Worm (Caenorhabditis elegans) whole organism, late embryonic: ENCODE data around the gene K01A2.5.

ENCODE experiments used
- C08G9.2 ChIP-seq: sonication (generic microtip); optimal IDR thresholded peaks from 2 replicates; lab custom pipeline; 2016; ENCODE audit warnings: mild to moderate bottlenecking, missing genetic modification characterization, moderate library complexity, missing compliant biosample characterization
- K09A11.1 ChIP-seq: sonication (generic microtip); optimal IDR thresholded peaks from 2 replicates; lab custom pipeline; 2017; ENCODE audit warnings: antibody characterized with exemption, mild to moderate bottlenecking, missing genetic modification characterization, missing compliant biosample characterization; ENCODE audit not compliant: insufficient read depth
- Y22D7AL.16 ChIP-seq: sonication (generic microtip); optimal IDR thresholded peaks from 2 replicates; lab custom pipeline; 2016; ENCODE audit warnings: missing genetic modification characterization, missing compliant biosample characterization
- ahr-1 ChIP-seq: sonication (generic microtip); optimal IDR thresholded peaks from 2 replicates; lab custom pipeline; 2016; ENCODE audit warnings: missing genetic modification characterization, missing compliant biosample characterization
- ceh-18 ChIP-seq: sonication (generic microtip); optimal IDR thresholded peaks from 2 replicates; lab custom pipeline; 2016; ENCODE audit warnings: missing genetic modification characterization, missing compliant biosample characterization
- ceh-19 ChIP-seq: fragments of 200-800 bp; sonication (Bioruptor generic); optimal IDR thresholded peaks from 2 replicates; lab custom pipeline; 2018; ENCODE audit warnings: mild to moderate bottlenecking, missing genetic modification characterization, missing compliant biosample characterization
- ceh-2 ChIP-seq: sonication (generic microtip); optimal IDR thresholded peaks from 2 replicates; lab custom pipeline; 2016; ENCODE audit warnings: missing genotype, missing genetic modification characterization, missing compliant biosample characterization
- ceh-34 ChIP-seq: sonication (generic microtip); optimal IDR thresholded peaks from 2 replicates; lab custom pipeline; 2016; ENCODE audit warnings: mild to moderate bottlenecking, missing genetic modification characterization, missing compliant biosample characterization
- ceh-48 ChIP-seq: sonication (generic microtip); optimal IDR thresholded peaks from 2 replicates; lab custom pipeline; 2016; ENCODE audit warnings: missing genetic modification characterization, inconsistent platforms, missing compliant biosample characterization
- ceh-6 ChIP-seq: fragments of 200-800 bp; sonication (Bioruptor generic); optimal IDR thresholded peaks from 2 replicates; lab custom pipeline; 2018; ENCODE audit warnings: mild to moderate bottlenecking, missing genetic modification characterization, missing compliant biosample characterization
- dve-1 ChIP-seq: sonication (generic microtip); optimal IDR thresholded peaks from 2 replicates; lab custom pipeline; 2017; ENCODE audit warnings: antibody characterized with exemption, mild to moderate bottlenecking, missing genetic modification characterization, missing compliant biosample characterization
- elt-4 ChIP-seq: sonication (generic microtip); optimal IDR thresholded peaks from 2 replicates; lab custom pipeline; 2016; ENCODE audit warnings: missing genetic modification characterization, missing compliant biosample characterization
- eyg-1 ChIP-seq: sonication (generic microtip); optimal IDR thresholded peaks from 2 replicates; lab custom pipeline; 2016; ENCODE audit warnings: missing genotype, missing genetic modification characterization, missing compliant biosample characterization
- fax-1 ChIP-seq: sonication (generic microtip); optimal IDR thresholded peaks from 2 replicates; lab custom pipeline; 2016; ENCODE audit warnings: missing genotype, missing genetic modification characterization, missing compliant biosample characterization
- gmeb-2 ChIP-seq: sonication (generic microtip); optimal IDR thresholded peaks from 2 replicates; lab custom pipeline; 2016; ENCODE audit warnings: missing genetic modification characterization, inconsistent platforms, missing compliant biosample characterization
- hlh-15 ChIP-seq: sonication (generic microtip); optimal IDR thresholded peaks from 2 replicates; lab custom pipeline; 2016; ENCODE audit warnings: missing genetic modification characterization, missing compliant biosample characterization
- hlh-30 ChIP-seq: sonication (generic microtip); optimal IDR thresholded peaks from 2 replicates; lab custom pipeline; 2017; ENCODE audit warnings: antibody characterized with exemption, missing genetic modification characterization, missing compliant biosample characterization; ENCODE audit not compliant: insufficient read depth
- hlh-6 ChIP-seq: sonication (generic microtip); optimal IDR thresholded peaks from 2 replicates; lab custom pipeline; 2016; ENCODE audit warnings: missing genotype, missing genetic modification characterization, missing compliant biosample characterization
- lim-6 ChIP-seq: sonication (generic microtip); optimal IDR thresholded peaks from 2 replicates; lab custom pipeline; 2016; ENCODE audit warnings: missing genetic modification characterization, missing compliant biosample characterization
- madf-2 ChIP-seq: sonication (generic microtip); optimal IDR thresholded peaks from 2 replicates; lab custom pipeline; 2017; ENCODE audit warnings: missing genetic modification characterization, missing compliant biosample characterization
- mec-3 ChIP-seq: sonication (generic microtip); optimal IDR thresholded peaks from 2 replicates; lab custom pipeline; 2016; ENCODE audit warnings: borderline replicate concordance, missing genetic modification characterization, missing compliant biosample characterization
- nfya-1 ChIP-seq: sonication (generic microtip); optimal IDR thresholded peaks from 2 replicates; lab custom pipeline; 2017; ENCODE audit warnings: missing genetic modification characterization, mild to moderate bottlenecking, missing compliant biosample characterization, antibody characterized with exemption, moderate library complexity
- nhr-11 ChIP-seq: fragments of 150-350 bp; optimal IDR thresholded peaks from 2 replicates; lab custom pipeline; 2014; ENCODE audit warnings: missing biosample characterization, missing genetic modification characterization
- nhr-232 ChIP-seq: sonication (generic microtip); optimal IDR thresholded peaks from 2 replicates; lab custom pipeline; 2016; ENCODE audit warnings: missing genetic modification characterization, missing compliant biosample characterization
- odd-2 ChIP-seq: sonication (generic microtip); optimal IDR thresholded peaks from 2 replicates; lab custom pipeline; 2017; ENCODE audit warnings: antibody characterized with exemption, mild to moderate bottlenecking, missing genetic modification characterization, missing compliant biosample characterization
- pag-3 ChIP-seq: sonication (generic microtip); optimal IDR thresholded peaks from 2 replicates; lab custom pipeline; 2016; ENCODE audit warnings: missing compliant biosample characterization, missing genetic modification characterization, borderline replicate concordance
- pat-9 ChIP-seq: fragments of 200-800 bp; sonication (Bioruptor generic); optimal IDR thresholded peaks from 2 replicates; lab custom pipeline; 2018; ENCODE audit warnings: mild to moderate bottlenecking, missing genetic modification characterization, moderate library complexity, missing compliant biosample characterization
- pax-1 ChIP-seq: fragments of 150-350 bp; optimal IDR thresholded peaks from 2 replicates; lab custom pipeline; 2014; ENCODE audit warnings: missing biosample characterization, missing genetic modification characterization
- pha-2 ChIP-seq: sonication (generic microtip); optimal IDR thresholded peaks from 2 replicates; lab custom pipeline; 2017; ENCODE audit warnings: mild to moderate bottlenecking, missing genetic modification characterization, missing compliant biosample characterization
- pqm-1 ChIP-seq: sonication (generic microtip); optimal IDR thresholded peaks from 2 replicates; lab custom pipeline; 2016; ENCODE audit warnings: missing genetic modification characterization, missing compliant biosample characterization
- pros-1 ChIP-seq: fragments of 150-350 bp; optimal IDR thresholded peaks from 2 replicates; lab custom pipeline; 2014; ENCODE audit warnings: missing biosample characterization, missing genetic modification reagents, missing genetic modification characterization
- sdc-2 ChIP-seq: sonication (generic microtip); optimal IDR thresholded peaks from 2 replicates; lab custom pipeline; 2016; ENCODE audit warnings: missing genotype, missing genetic modification characterization, missing compliant biosample characterization
- sox-2 ChIP-seq: fragments of 200-800 bp; sonication (Bioruptor generic); IDR thresholded peaks from 2 replicates; pipeline ENCODE4 v1.3.6; 2022; ENCODE audit warnings: missing genetic modification reagents, missing genetic modification characterization, missing compliant biosample characterization
- tbx-7 ChIP-seq: sonication (generic microtip); optimal IDR thresholded peaks from 2 replicates; lab custom pipeline; 2016; ENCODE audit warnings: missing genotype, missing genetic modification characterization, missing compliant biosample characterization
- ttx-3 ChIP-seq: sonication (generic microtip); optimal IDR thresholded peaks from 2 replicates; lab custom pipeline; 2016; ENCODE audit warnings: missing genetic modification reagents, missing genetic modification characterization, missing compliant biosample characterization
- unc-42 ChIP-seq: sonication (generic microtip); optimal IDR thresholded peaks from 2 replicates; lab custom pipeline; 2016; ENCODE audit warnings: missing genotype, missing genetic modification characterization, missing compliant biosample characterization
- unc-55 ChIP-seq: sonication (generic microtip); optimal IDR thresholded peaks from 2 replicates; lab custom pipeline; 2017; ENCODE audit warnings: missing biosample characterization, missing genetic modification reagents, missing genetic modification characterization
- unc-86 ChIP-seq: sonication (generic microtip); optimal IDR thresholded peaks from 2 replicates; lab custom pipeline; 2016; ENCODE audit warnings: missing genetic modification characterization, missing compliant biosample characterization
- zip-5 ChIP-seq: sonication (generic microtip); optimal IDR thresholded peaks from 2 replicates; lab custom pipeline; 2016; ENCODE audit warnings: missing genetic modification characterization, missing compliant biosample characterization
- ztf-16 ChIP-seq: sonication (generic microtip); optimal IDR thresholded peaks from 2 replicates; lab custom pipeline; 2017; ENCODE audit warnings: missing genetic modification characterization, missing compliant biosample characterization

Gene K01A2.5

ce11 chrII:273872-274271 is 27.2 kb upstream of the K01A2.5 start, which contains the start of gene B0432.7:
Gene B0432.7, minus strand, starts transcription at chrII:273972.
- TF ChIP-seq dve-1 (tag; lab: Kevin White, UChicago) (no peak), ceh-18 (tag; lab: Kevin White, UChicago) (no peak), zip-5 (tag; lab: Kevin White, UChicago) (no peak), ahr-1 (tag; lab: Kevin White, UChicago) (no peak), ztf-16 (tag; lab: Kevin White, UChicago) (no peak), K09A11.1 (tag; lab: Kevin White, UChicago) (no peak)

DNA sequence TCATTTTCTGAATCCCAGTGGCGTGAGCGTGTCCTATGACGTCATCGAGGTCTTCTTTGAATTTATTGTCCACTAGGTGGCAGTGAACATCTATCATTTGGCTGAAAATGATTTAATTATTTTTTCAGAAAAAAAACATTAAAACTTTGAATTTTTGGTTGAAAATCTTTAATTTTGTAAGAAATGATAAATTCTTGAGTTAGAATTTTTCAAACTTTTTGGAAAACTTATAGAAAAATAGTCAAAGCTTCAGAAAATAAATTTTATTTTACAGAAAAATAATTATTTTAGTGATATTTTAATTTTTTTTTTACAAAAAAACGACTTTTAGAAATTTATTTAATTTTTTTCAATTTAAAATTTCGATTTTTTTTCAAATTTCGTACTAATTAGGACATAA is 22.4 kb upstream of the K01A2.5 start, which contains the start of gene B0432.8:
B0432.8 (minus strand) TSS at position 101 of the 400 bp plus-strand sequence.
- TF ChIP-seq sdc-2 (tag; lab: Kevin White, UChicago) (no peak), Y22D7AL.16 (tag; lab: Kevin White, UChicago) (no peak), ceh-19 (GFP tag; lab: Kevin White, UChicago) (no peak), nhr-232 (tag; lab: Kevin White, UChicago) (no peak), hlh-6 (no peak), ceh-6 (GFP tag; lab: Kevin White, UChicago) (no peak), madf-2 (tag; lab: Kevin White, UChicago) (no peak), ceh-48 (tag; lab: Kevin White, UChicago) (no peak), mec-3 (tag; lab: Kevin White, UChicago) (no peak), ceh-34 (tag; lab: Kevin White, UChicago) (no peak), C08G9.2 (no peak), odd-2 (no peak), pros-1 (tag; lab: Kevin White, UChicago) (no peak), gmeb-2 (no peak), ttx-3 (tag; lab: Kevin White, UChicago) (no peak), fax-1 (tag; lab: Kevin White, UChicago) (no peak)

ce11 chrII:282483-282882 is 18.6 kb upstream of the K01A2.5 start, which contains the start of gene trul-1:
Gene trul-1, minus strand, starts transcription at chrII:282583.
- TF ChIP-seq tbx-7 (tag; lab: Kevin White, UChicago) (no peak), ztf-16 (tag; lab: Kevin White, UChicago) (no peak), lim-6 (tag; lab: Kevin White, UChicago) (no peak), hlh-15 (no peak), pax-1 (tag; lab: Kevin White, UChicago) (no peak), unc-55 (GFP tag; lab: Kevin White, UChicago) (no peak), ceh-2 (tag; lab: Kevin White, UChicago) (no peak), pat-9 (tag; lab: Kevin White, UChicago) (no peak), pag-3 (tag; lab: Kevin White, UChicago) (no peak), nfya-1 (tag; lab: Kevin White, UChicago) (no peak), hlh-6 (no peak)

- TF ChIP-seq nhr-11 (tag; lab: Kevin White, UChicago) (no peak), pqm-1 (tag; lab: Kevin White, UChicago) (no peak), ceh-6 (GFP tag; lab: Kevin White, UChicago) (no peak), unc-42 (tag; lab: Kevin White, UChicago) (no peak), elt-4 (no peak), pha-2 (tag; lab: Kevin White, UChicago) (no peak), hlh-30 (tag; lab: Kevin White, UChicago) (no peak), sox-2 (no peak), unc-86 (tag; lab: Kevin White, UChicago) (no peak), eyg-1 (no peak), ceh-48 (tag; lab: Kevin White, UChicago) (no peak)
These were observed 17.5 kb upstream of the K01A2.5 start, which contains the start of gene B0432.9 for ce11 chrII:283594-283993. Gene B0432.9, minus strand, starts transcription at chrII:283694.
